Worm (Caenorhabditis elegans): ENCODE data around the gene F14D7.14.

DNA sequence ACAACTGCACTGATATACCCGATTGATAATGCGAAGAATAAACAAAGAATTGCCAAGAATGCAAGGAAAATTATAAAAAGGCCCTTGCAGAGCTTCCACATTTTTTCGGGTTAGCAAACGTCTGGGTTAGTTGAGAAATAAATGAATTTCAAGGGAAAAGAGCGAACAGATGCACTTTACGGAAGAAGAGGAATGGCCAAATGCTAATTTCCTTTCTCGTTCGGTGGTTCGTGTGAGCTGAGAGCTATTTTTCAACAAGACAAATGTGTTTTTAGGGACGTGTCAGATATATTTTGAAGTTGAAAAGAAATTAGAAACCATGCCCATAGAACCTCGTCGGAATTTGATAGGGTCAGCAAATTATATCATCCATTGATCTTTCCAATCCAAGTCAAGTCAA is 48.9 kb upstream of the F14D7.14 start, which contains the start of gene F40G12.2:
- TF ChIP-seq snpc-4 (tag; optimal IDR thresholded peaks at IDR 0.05) (no peak), sptf-1 (tag; optimal IDR thresholded peaks at IDR 0.05) (no peak), lsy-2 (tag; optimal IDR thresholded peaks at IDR 0.05) (no peak), lin-32 (GFP tag; optimal IDR thresholded peaks at IDR 0.05) (no peak), ceh-39 (tag; optimal IDR thresholded peaks at IDR 0.05) (no peak), unc-39 (tag; optimal IDR thresholded peaks at IDR 0.05) (no peak), ztf-11 (tag; optimal IDR thresholded peaks at IDR 0.05) (no peak)

Data from whole organism, mixed stage, embryonic.